Fruit fly (Drosophila melanogaster) whole organism, wandering third instar larva: Measurements from ENCODE around the gene CG15152.

Experiments
- CG9705 ChIP-seq: fragments of 200-800 bp; sonication (Bioruptor generic); optimal IDR thresholded peaks from 2 replicates; lab custom pipeline; 2018; ENCODE audit warnings: missing biosample characterization, mild to moderate bottlenecking, missing genetic modification characterization
- Dfd ChIP-seq: fragments of >200 bp; optimal IDR thresholded peaks from 2 replicates; lab custom pipeline; 2017; ENCODE audit warnings: missing biosample characterization, missing genetic modification characterization
- Dif ChIP-seq: fragments of 200-275, 200-300 bp; sonication (Bioruptor generic); optimal IDR thresholded peaks from 2 replicates; lab custom pipeline; 2018; ENCODE audit warnings: missing biosample characterization, missing genetic modification characterization; ENCODE audit not compliant: partially characterized antibody
- Hr78 ChIP-seq: fragments of >200 bp; optimal IDR thresholded peaks from 2 replicates; lab custom pipeline; 2017; ENCODE audit warnings: missing biosample characterization, missing genetic modification characterization
- Hr83 ChIP-seq: fragments of 200-300 bp; sonication (Bioruptor generic); optimal IDR thresholded peaks from 2 replicates; lab custom pipeline; 2016; ENCODE audit warnings: missing biosample characterization, mild to moderate bottlenecking, missing genetic modification characterization, moderate library complexity; ENCODE audit not compliant: poor library complexity, severe bottlenecking
- Jra ChIP-seq: sonication (Bioruptor generic); optimal IDR thresholded peaks from 2 replicates; lab custom pipeline; 2016; ENCODE audit warnings: missing biosample characterization, missing genetic modification characterization
- Myc ChIP-seq: fragments of >200 bp; optimal IDR thresholded peaks from 2 replicates; lab custom pipeline; 2017
- foxo ChIP-seq, 2 experiments: fragments of 200-800 bp; sonication (Bioruptor generic); optimal IDR thresholded peaks; 2 replicates in 1 of 2; 3 replicates in 1 of 2; lab custom pipeline; 2016 to 2017; ENCODE audit warnings: missing biosample characterization in 2 of 2, missing genetic modification characterization in 2 of 2
- fru ChIP-seq: fragments of 200-800 bp; sonication (Bioruptor generic); optimal IDR thresholded peaks from 3 replicates; lab custom pipeline; 2016; ENCODE audit warnings: missing biosample characterization, mild to moderate bottlenecking, missing genetic modification characterization
- lola ChIP-seq: fragments of >200 bp; optimal IDR thresholded peaks from 2 replicates; lab custom pipeline; 2017; ENCODE audit warnings: missing biosample characterization, missing genetic modification characterization
- psq ChIP-seq: fragments of 200-800 bp; sonication (Bioruptor generic); optimal IDR thresholded peaks from 3 replicates; lab custom pipeline; 2017; ENCODE audit warnings: missing biosample characterization, mild to moderate bottlenecking, missing genetic modification characterization, moderate library complexity
- usp ChIP-seq: fragments of >200 bp; optimal IDR thresholded peaks from 2 replicates; lab custom pipeline; 2017; ENCODE audit warnings: missing biosample characterization, missing genetic modification characterization

CG15152 gene

dm6 chr2L:18158622-18159043 lies 44.3 kb downstream of the CG15152 start:
- TF ChIP-seq Jra (GFP tag; lab: Kevin White, UChicago) = no peak
- TF ChIP-seq Myc (lab: Kevin White, UChicago) = peak; percentile 77
- no peak for TF ChIP-seq fru (GFP tag; lab: Kevin White, UChicago)

DNA sequence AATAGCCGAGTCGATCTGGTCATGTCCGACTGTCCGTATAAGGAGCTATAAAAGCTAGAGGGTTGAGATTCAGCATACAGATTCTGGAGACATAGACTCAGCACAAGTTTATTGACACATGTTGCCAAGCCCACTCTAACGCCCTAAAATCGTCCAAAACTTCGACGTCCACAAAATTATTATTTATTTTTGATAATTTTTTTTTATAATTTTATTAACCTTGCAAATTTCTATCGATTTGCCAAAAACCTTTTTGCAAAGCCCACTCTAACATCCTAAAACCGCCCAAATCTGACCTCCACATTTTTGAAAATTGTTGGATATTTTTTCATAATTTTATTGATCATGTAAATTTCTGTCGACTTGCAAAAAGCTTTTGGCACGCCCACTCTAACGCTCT lies 44.8 kb downstream of the CG15152 start, which contains the start of gene JMJD4:
Gene JMJD4, minus strand, starts transcription at position 101 of the 400 bp plus-strand sequence.
- no peak for TF ChIP-seq usp (GFP tag; lab: Kevin White, UChicago)
- TF ChIP-seq Dfd (GFP tag; lab: Kevin White, UChicago) = peak; percentile 11
- no peak for TF ChIP-seq CG9705
- no peak for TF ChIP-seq foxo (GFP tag; optimal IDR thresholded peaks at IDR 0.05; lab: Kevin White, UChicago)
- TF ChIP-seq Hr78 = no peak
- TF ChIP-seq Hr83 (GFP tag; lab: Kevin White, UChicago) = no peak
- TF ChIP-seq lola = no peak
- no peak for TF ChIP-seq psq (GFP tag; lab: Kevin White, UChicago)
- no peak for TF ChIP-seq Dif (GFP tag; lab: Kevin White, UChicago)
